Worm (Caenorhabditis elegans) whole organism, young adult: ENCODE measurements around the gene oac-1.

Experiments used
- C17E4.6 ChIP-seq: fragments of 200-800 bp; sonication (Bioruptor generic); IDR thresholded peaks from 2 replicates; pipeline ENCODE4 v1.3.6; 2022; ENCODE audit warnings: missing genetic modification reagents, missing genetic modification characterization, missing compliant biosample characterization
- F10E7.11 ChIP-seq: sonication (generic microtip); optimal IDR thresholded peaks from 2 replicates; lab custom pipeline; 2017; ENCODE audit warnings: mild to moderate bottlenecking, missing genetic modification characterization, moderate library complexity, missing compliant biosample characterization
- F33H1.4 ChIP-seq: fragments of 200-800 bp; sonication (Bioruptor generic); IDR thresholded peaks from 2 replicates; pipeline ENCODE4 v1.3.6; 2022; ENCODE audit warnings: missing genetic modification reagents, missing genetic modification characterization, missing compliant biosample characterization
- F37B4.10 ChIP-seq: fragments of 200-800 bp; sonication (Bioruptor generic); IDR thresholded peaks from 2 replicates; pipeline ENCODE4 v1.3.6; 2022; ENCODE audit warnings: missing genetic modification characterization, missing compliant biosample characterization
- F52B5.7 ChIP-seq: sonication (generic microtip); optimal IDR thresholded peaks from 2 replicates; lab custom pipeline; 2016; ENCODE audit warnings: mild to moderate bottlenecking, missing genetic modification characterization, missing compliant biosample characterization
- F57C9.4 ChIP-seq: sonication (generic microtip); optimal IDR thresholded peaks from 2 replicates; lab custom pipeline; 2017; ENCODE audit warnings: mild to moderate bottlenecking, missing genetic modification characterization, missing compliant biosample characterization
- K12H6.12 ChIP-seq: fragments of 200-800 bp; sonication (Bioruptor generic); optimal IDR thresholded peaks from 2 replicates; lab custom pipeline; 2018; ENCODE audit warnings: mild to moderate bottlenecking, missing genetic modification characterization, missing compliant biosample characterization
- Y67H2A.10 ChIP-seq: fragments of 200-800 bp; sonication (Bioruptor generic); conservative IDR thresholded peaks from 2 replicates; pipeline ENCODE4 v1.3.6; 2022; ENCODE audit warnings: missing genetic modification reagents, missing genetic modification characterization, missing compliant biosample characterization
- ama-1 ChIP-seq, 3 experiments: fragments of 150-350 bp in 1 of 3; sonication (generic microtip) in 2 of 3; optimal IDR thresholded peaks; 2 replicates each; lab custom pipeline; 2014 to 2018; ENCODE audit warnings: missing biosample characterization in 2 of 3, missing genetic modification characterization in 2 of 3, missing genetic modification reagents in 2 of 3
- aptf-2 ChIP-seq: fragments of 200-800 bp; sonication (Bioruptor generic); conservative IDR thresholded peaks from 2 replicates; pipeline ENCODE4 v1.3.6; 2022; ENCODE audit warnings: missing genetic modification reagents, missing genetic modification characterization, missing compliant biosample characterization
- athp-1 ChIP-seq: sonication (generic microtip); optimal IDR thresholded peaks from 2 replicates; lab custom pipeline; 2017; ENCODE audit warnings: mild to moderate bottlenecking, missing genetic modification characterization, missing compliant biosample characterization
- bed-1 ChIP-seq: fragments of 200-800 bp; sonication (Bioruptor generic); IDR thresholded peaks from 2 replicates; pipeline ENCODE4 v1.3.6; 2022; ENCODE audit warnings: missing genetic modification reagents, missing genetic modification characterization, missing compliant biosample characterization
- cebp-2 ChIP-seq: fragments of 200-800 bp; sonication (Bioruptor generic); IDR thresholded peaks from 2 replicates; pipeline ENCODE4 v1.3.6; 2022; ENCODE audit warnings: missing genetic modification characterization, missing compliant biosample characterization
- ceh-58 ChIP-seq: fragments of 200-800 bp; sonication (Bioruptor generic); IDR thresholded peaks from 2 replicates; pipeline ENCODE4 v1.3.6; 2022; ENCODE audit warnings: missing genetic modification characterization, missing compliant biosample characterization
- ceh-79 ChIP-seq: sonication (generic microtip); optimal IDR thresholded peaks from 2 replicates; lab custom pipeline; 2017; ENCODE audit warnings: mild to moderate bottlenecking, missing genetic modification characterization, missing compliant biosample characterization
- die-1 ChIP-seq: sonication (generic microtip); optimal IDR thresholded peaks from 2 replicates; lab custom pipeline; 2016; ENCODE audit warnings: missing genotype, mild to moderate bottlenecking, missing genetic modification characterization, missing compliant biosample characterization
- dox-1 ChIP-seq: fragments of 200-800 bp; sonication (Bioruptor generic); IDR thresholded peaks from 2 replicates; pipeline ENCODE4 v1.3.6; 2022; ENCODE audit warnings: missing genetic modification reagents, missing genetic modification characterization, missing compliant biosample characterization
- efl-1 ChIP-seq: fragments of 150-350 bp; optimal IDR thresholded peaks from 2 replicates; lab custom pipeline; 2014; ENCODE audit warnings: missing biosample characterization, missing genetic modification reagents, missing genetic modification characterization
- egl-44 ChIP-seq: fragments of 200-800 bp; sonication (Bioruptor generic); IDR thresholded peaks from 2 replicates; pipeline ENCODE4 v1.3.6; 2022; ENCODE audit warnings: missing genetic modification reagents, missing genetic modification characterization, missing compliant biosample characterization
- egrh-3 ChIP-seq: fragments of 200-800 bp; sonication (Bioruptor generic); IDR thresholded peaks from 2 replicates; pipeline ENCODE4 v1.3.6; 2022; ENCODE audit warnings: missing genetic modification reagents, missing genetic modification characterization, missing compliant biosample characterization
- fkh-3 ChIP-seq: sonication (generic microtip); optimal IDR thresholded peaks from 2 replicates; lab custom pipeline; 2016; ENCODE audit warnings: mild to moderate bottlenecking, missing genetic modification characterization, missing compliant biosample characterization
- hrde-1 ChIP-seq: sonication (generic microtip); optimal IDR thresholded peaks from 2 replicates; lab custom pipeline; 2016; ENCODE audit warnings: missing genetic modification characterization, mild to moderate bottlenecking, missing compliant biosample characterization, moderate library complexity, missing genotype, missing genetic modification reagents, borderline replicate concordance
- lag-1 ChIP-seq: fragments of 200-800 bp; sonication (Bioruptor generic); IDR thresholded peaks from 2 replicates; pipeline ENCODE4 v1.3.6; 2022; ENCODE audit warnings: missing genetic modification reagents, missing genetic modification characterization, missing compliant biosample characterization
- lin-40 ChIP-seq: sonication (generic microtip); optimal IDR thresholded peaks from 2 replicates; lab custom pipeline; 2016; ENCODE audit warnings: missing genetic modification characterization, mild to moderate bottlenecking, missing compliant biosample characterization, missing genotype, missing genetic modification reagents
- lin-54 ChIP-seq: fragments of 200-800 bp; sonication (Bioruptor generic); optimal IDR thresholded peaks from 2 replicates; lab custom pipeline; 2018; ENCODE audit warnings: mild to moderate bottlenecking, missing genetic modification characterization, missing compliant biosample characterization
- lsl-1 ChIP-seq: fragments of 200-800 bp; sonication (Bioruptor generic); optimal IDR thresholded peaks from 2 replicates; lab custom pipeline; 2018; ENCODE audit warnings: mild to moderate bottlenecking, missing genetic modification characterization, moderate library complexity, missing compliant biosample characterization
- madf-3 ChIP-seq: fragments of 200-800 bp; sonication (Bioruptor generic); IDR thresholded peaks from 2 replicates; pipeline ENCODE4 v1.3.6; 2022; ENCODE audit warnings: missing genetic modification reagents, missing genetic modification characterization, missing compliant biosample characterization
- madf-8 ChIP-seq: fragments of 200-800 bp; sonication (Bioruptor generic); conservative IDR thresholded peaks from 2 replicates; pipeline ENCODE4 v1.3.6; 2022; ENCODE audit warnings: missing genetic modification reagents, missing genetic modification characterization, missing compliant biosample characterization
- mcd-1 ChIP-seq: fragments of 200-800 bp; sonication (Bioruptor generic); IDR thresholded peaks from 2 replicates; pipeline ENCODE4 v1.3.6; 2022; ENCODE audit warnings: missing genetic modification reagents, missing genetic modification characterization, missing compliant biosample characterization
- pha-4 ChIP-seq: fragments of 150-350 bp; sonication (generic microtip); optimal IDR thresholded peaks from 2 replicates; lab custom pipeline; 2014; ENCODE audit warnings: missing biosample characterization, missing genetic modification reagents, missing genetic modification characterization
- rpc-1 ChIP-seq, 2 experiments: fragments of 150-350 bp in 1 of 2; sonication (generic microtip) in 1 of 2; optimal IDR thresholded peaks; 2 replicates each; lab custom pipeline; 2014 to 2018; ENCODE audit warnings: missing biosample characterization in 1 of 2, missing genetic modification characterization in 1 of 2, missing genetic modification reagents in 1 of 2, missing genotype in 1 of 2
- snpc-1.3 ChIP-seq: sonication (generic microtip); optimal IDR thresholded peaks from 2 replicates; lab custom pipeline; 2017; ENCODE audit warnings: missing genetic modification characterization, mild to moderate bottlenecking, missing compliant biosample characterization, antibody characterized with exemption, moderate library complexity, missing genotype, missing genetic modification reagents; ENCODE audit not compliant: insufficient read depth
- tbx-9 ChIP-seq: sonication (generic microtip); optimal IDR thresholded peaks from 2 replicates; lab custom pipeline; 2016; ENCODE audit warnings: borderline replicate concordance, missing genetic modification characterization, inconsistent platforms, missing compliant biosample characterization
- unc-130 ChIP-seq: sonication (generic microtip); optimal IDR thresholded peaks from 2 replicates; lab custom pipeline; 2016; ENCODE audit warnings: missing genetic modification reagents, missing genetic modification characterization, missing compliant biosample characterization
- xnd-1 ChIP-seq: sonication (generic microtip); optimal IDR thresholded peaks from 2 replicates; lab custom pipeline; 2016; ENCODE audit warnings: missing genotype, missing genetic modification reagents, missing genetic modification characterization, missing compliant biosample characterization
- zfh-2 ChIP-seq: fragments of 200-800 bp; sonication (Bioruptor generic); conservative IDR thresholded peaks from 2 replicates; pipeline ENCODE4 v1.3.6; 2022; ENCODE audit warnings: missing genetic modification reagents, missing genetic modification characterization, missing compliant biosample characterization
- ztf-26 ChIP-seq: sonication (generic microtip); optimal IDR thresholded peaks from 2 replicates; lab custom pipeline; 2017; ENCODE audit warnings: missing genetic modification characterization, missing compliant biosample characterization

oac-1 gene

ce11 chrV:19555869-19556268 lies at the start of gene oac-1:
oac-1 (minus strand) TSS chrV:19555969.
- TF ChIP-seq lin-54 (GFP tag; lab: Kevin White, UChicago) = no peak
- TF ChIP-seq lsl-1 = no peak
- no peak for TF ChIP-seq Y67H2A.10 (GFP tag; lab: Robert Waterston, UW)
- no peak for TF ChIP-seq athp-1
- no peak for TF ChIP-seq rpc-1 (optimal IDR thresholded peaks at IDR 0.05; lab: Kevin White, UChicago)
- TF ChIP-seq rpc-1 (tag; optimal IDR thresholded peaks at IDR 0.05; lab: Kevin White, UChicago) = no peak
- no peak for TF ChIP-seq C17E4.6 (GFP tag; lab: Robert Waterston, UW)
- TF ChIP-seq lin-40 (tag; lab: Kevin White, UChicago) = no peak
- TF ChIP-seq tbx-9 (tag; lab: Kevin White, UChicago) = no peak
- TF ChIP-seq K12H6.12 (tag; lab: Kevin White, UChicago) = no peak
- no peak for TF ChIP-seq cebp-2 (GFP tag; lab: Robert Waterston, UW)
- TF ChIP-seq aptf-2 (GFP tag; lab: Robert Waterston, UW) = no peak
- no peak for TF ChIP-seq hrde-1 (tag; lab: Kevin White, UChicago)
- TF ChIP-seq F33H1.4 (GFP tag; lab: Robert Waterston, UW) = no peak
- no peak for TF ChIP-seq die-1
- TF ChIP-seq F57C9.4 = no peak
- no peak for TF ChIP-seq ceh-58 (GFP tag; lab: Robert Waterston, UW)
- TF ChIP-seq xnd-1 = no peak
- no peak for TF ChIP-seq lag-1
- TF ChIP-seq pha-4 (tag; lab: Kevin White, UChicago) = no peak
- TF ChIP-seq ceh-79 (tag; lab: Kevin White, UChicago) = no peak

ce11 chrV:19605415-19605814 lies 49.6 kb upstream of the oac-1 start:
- no peak for TF ChIP-seq snpc-1.3 (tag; lab: Kevin White, UChicago)
- TF ChIP-seq efl-1 (GFP tag; lab: Kevin White, UChicago) = no peak
- TF ChIP-seq mcd-1 = no peak
- no peak for TF ChIP-seq ama-1 (optimal IDR thresholded peaks at IDR 0.05; lab: Kevin White, UChicago)
- TF ChIP-seq ama-1 (GFP tag; optimal IDR thresholded peaks at IDR 0.05; lab: Kevin White, UChicago) = no peak
- peak; percentile 49 for TF ChIP-seq F52B5.7 (tag; lab: Kevin White, UChicago)
- peak; percentile 71 for TF ChIP-seq zfh-2 (GFP tag; lab: Robert Waterston, UW)
- TF ChIP-seq bed-1 (GFP tag; lab: Robert Waterston, UW) = no peak
- no peak for TF ChIP-seq egrh-3 (GFP tag; lab: Robert Waterston, UW)
- no peak for TF ChIP-seq madf-8
- no peak for TF ChIP-seq unc-130 (GFP tag; lab: Kevin White, UChicago)
- no peak for TF ChIP-seq madf-3 (GFP tag; lab: Robert Waterston, UW)
- no peak for TF ChIP-seq pha-4 (tag; lab: Kevin White, UChicago)
- TF ChIP-seq F33H1.4 (GFP tag; lab: Robert Waterston, UW) = no peak
- no peak for TF ChIP-seq egl-44
- 0 out of 2 replicates have a peak, but pooled peaks have one; percentile 18 for TF ChIP-seq dox-1 (GFP tag; lab: Robert Waterston, UW)
- no peak for TF ChIP-seq ceh-79 (tag; lab: Kevin White, UChicago)
- TF ChIP-seq aptf-2 (GFP tag; lab: Robert Waterston, UW) = no peak
- no peak for TF ChIP-seq F37B4.10 (GFP tag; lab: Robert Waterston, UW)
- no peak for TF ChIP-seq fkh-3

- TF ChIP-seq rpc-1 (optimal IDR thresholded peaks at IDR 0.05; lab: Kevin White, UChicago) = no peak
- peak; percentile 24 for TF ChIP-seq rpc-1 (tag; optimal IDR thresholded peaks at IDR 0.05; lab: Kevin White, UChicago)
- TF ChIP-seq ztf-26 (tag; lab: Kevin White, UChicago) = no peak
- no peak for TF ChIP-seq F10E7.11 (tag; lab: Kevin White, UChicago)
These were observed 43.3 kb upstream of the oac-1 start for ce11 chrV:19599087-19599486.
